Comparison of ENCODE assay signal across 3 fruit fly cellular contexts in genomic region chr3L:11454461-11454860, dm6.
TF ChIP-seq lines count a peak whose summit lies in the region.

No protein-coding gene starts in this region.

- TF ChIP-seq CTCF in whole organism, embryonic (GFP tag; optimal IDR thresholded peaks at IDR 0.05; lab: Kevin White, UChicago) = no peak

TF ChIP-seq in whole organism, embryonic, 481 proteins besides CTCF, POLR2A, EP300 and RAD21 (continues in another document):
- TF ChIP-seq prd (optimal IDR thresholded peaks at IDR 0.05; lab: Kevin White, UChicago) (no peak), prd (GFP tag; IDR thresholded peaks at IDR 0.05; lab: Robert Waterston, UW) (peak; percentile 18; the same call in 1 of the 3 replicates), Hmx (GFP tag; optimal IDR thresholded peaks at IDR 0.05; lab: Kevin White, UChicago) (no peak), Med (GFP tag; lab: Kevin White, UChicago) (peak; percentile 57), Opbp (GFP tag; IDR thresholded peaks at IDR 0.05; lab: Robert Waterston, UW; ENCODE audit: partially characterized antibody) (0 out of 3 replicates have a peak, but pooled peaks have one; percentile 16), CG3847 (GFP tag; IDR thresholded peaks at IDR 0.05; lab: Robert Waterston, UW) (no peak), mld (GFP tag; IDR thresholded peaks at IDR 0.05; lab: Robert Waterston, UW; ENCODE audit: partially characterized antibody) (no peak), CG1603 (tag; optimal IDR thresholded peaks at IDR 0.05; lab: Kevin White, UChicago) (peak; percentile 22), lov (optimal IDR thresholded peaks at IDR 0.05; lab: Kevin White, UChicago) (no peak), lov (GFP tag; IDR thresholded peaks at IDR 0.05; lab: Robert Waterston, UW) (0 out of 3 replicates have a peak, but pooled peaks have one; percentile 19), CG14441 (GFP tag; IDR thresholded peaks at IDR 0.05; lab: Robert Waterston, UW) (peak; percentile 42), CG12744 (GFP tag; optimal IDR thresholded peaks at IDR 0.05; lab: Kevin White, UChicago) (no peak), cg (GFP tag; optimal IDR thresholded peaks at IDR 0.05; lab: Kevin White, UChicago) (peak; percentile 2), HLHmδ (GFP tag; optimal IDR thresholded peaks at IDR 0.05; lab: Kevin White, UChicago) (peak; percentile 70), wor (GFP tag; IDR thresholded peaks at IDR 0.05; lab: Robert Waterston, UW) (no peak), CG11398 (GFP tag; optimal IDR thresholded peaks at IDR 0.05; lab: Kevin White, UChicago) (no peak), Atf6 (GFP tag; IDR thresholded peaks at IDR 0.05; lab: Robert Waterston, UW) (no peak), CG14050 (GFP tag; IDR thresholded peaks at IDR 0.05; lab: Robert Waterston, UW) (no peak), otp (GFP tag; IDR thresholded peaks at IDR 0.05; lab: Robert Waterston, UW) (0 out of 3 replicates have a peak, but pooled peaks have one; percentile 25), wek (GFP tag; optimal IDR thresholded peaks at IDR 0.05; lab: Kevin White, UChicago) (peak; percentile 17), onecut (GFP tag; IDR thresholded peaks at IDR 0.05; lab: Robert Waterston, UW) (peak; percentile 16; the same call in 1 of the 2 replicates), Ets97D (GFP tag; optimal IDR thresholded peaks at IDR 0.05; lab: Kevin White, UChicago) (peak; percentile 70), CG7987 (GFP tag; optimal IDR thresholded peaks at IDR 0.05; lab: Kevin White, UChicago) (peak; percentile 31), ci (GFP tag; IDR thresholded peaks at IDR 0.05; lab: Robert Waterston, UW) (peak; percentile 55; the same call in 1 of the 3 replicates), Meics (GFP tag; optimal IDR thresholded peaks at IDR 0.05; lab: Kevin White, UChicago) (no peak), Ets65A (GFP tag; lab: Kevin White, UChicago) (peak; percentile 76), phol (tag; optimal IDR thresholded peaks at IDR 0.05; lab: Kevin White, UChicago) (peak; percentile 67), CG6272 (GFP tag; IDR thresholded peaks at IDR 0.05; lab: Robert Waterston, UW) (0 out of 2 replicates have a peak, but pooled peaks have one; percentile 16), z (GFP tag; IDR thresholded peaks at IDR 0.05; lab: Robert Waterston, UW) (no peak)

TF ChIP-seq in whole organism, prepupa, 60 proteins besides CTCF, POLR2A, EP300 and RAD21:
- TF ChIP-seq CG1621 (tag; optimal IDR thresholded peaks at IDR 0.05; lab: Kevin White, UChicago) (peak; percentile 13), Sox15 (GFP tag; optimal IDR thresholded peaks at IDR 0.05; lab: Kevin White, UChicago) (no peak), Eip78C (GFP tag; lab: Kevin White, UChicago) (peak; percentile 62), ss (GFP tag; optimal IDR thresholded peaks at IDR 0.05; lab: Kevin White, UChicago) (peak in 1 of 2 experiments; percentile 13), CG3032 (tag; optimal IDR thresholded peaks at IDR 0.05; lab: Kevin White, UChicago) (no peak), svp (GFP tag; lab: Kevin White, UChicago) (peak; percentile 44), CG6163 (GFP tag; IDR thresholded peaks at IDR 0.05; lab: Robert Waterston, UW) (no peak)

TF ChIP-seq in whole organism, pupa, 21 proteins besides CTCF, POLR2A, EP300 and RAD21:
- TF ChIP-seq Pif1B (GFP tag; optimal IDR thresholded peaks at IDR 0.05; lab: Kevin White, UChicago) = no peak
- no peak for TF ChIP-seq Ets98B (GFP tag; IDR thresholded peaks at IDR 0.05; lab: Robert Waterston, UW)
- peak; percentile 4 for TF ChIP-seq CG14655 (GFP tag; optimal IDR thresholded peaks at IDR 0.05; lab: Kevin White, UChicago)
- TF ChIP-seq gl (tag; optimal IDR thresholded peaks at IDR 0.05; lab: Kevin White, UChicago) = no peak
- no peak for TF ChIP-seq D1 (tag; optimal IDR thresholded peaks at IDR 0.05; lab: Kevin White, UChicago)
- no peak for TF ChIP-seq CG10348 (GFP tag; IDR thresholded peaks at IDR 0.05; lab: Robert Waterston, UW)
- no peak for TF ChIP-seq CG32121 (GFP tag; IDR thresholded peaks at IDR 0.05; lab: Robert Waterston, UW)
- no peak for TF ChIP-seq CG34367 (tag; optimal IDR thresholded peaks at IDR 0.05; lab: Kevin White, UChicago)
- no peak for TF ChIP-seq CG15710 (tag; optimal IDR thresholded peaks at IDR 0.05; lab: Kevin White, UChicago)
- no peak for TF ChIP-seq CG13204 (GFP tag; optimal IDR thresholded peaks at IDR 0.05; lab: Kevin White, UChicago)
- peak; percentile 70 for TF ChIP-seq CG4496 (GFP tag; IDR thresholded peaks at IDR 0.05; lab: Robert Waterston, UW)
- no peak for TF ChIP-seq CG8159 (tag; optimal IDR thresholded peaks at IDR 0.05; lab: Kevin White, UChicago)
